Fruit fly (Drosophila melanogaster): Measurements from ENCODE around the gene opm.

The opm gene

dm6 chrX:15043013-15043699 lies 23.1 kb downstream of the opm start (continued):
- TF ChIP-seq mld (GFP tag; IDR thresholded peaks at IDR 0.05; ENCODE audit: partially characterized antibody) (no peak), B-H1 (GFP tag; IDR thresholded peaks at IDR 0.05) (peak; percentile 70; the same call in 1 of the 3 replicates), cas (GFP tag; IDR thresholded peaks at IDR 0.05) (no peak), vvl (GFP tag; IDR thresholded peaks at IDR 0.05) (peak; percentile 84), CG12155 (GFP tag; optimal IDR thresholded peaks at IDR 0.05) (no peak), CG2712 (tag; optimal IDR thresholded peaks at IDR 0.05) (peak; percentile 64), wdn (GFP tag; IDR thresholded peaks at IDR 0.05) (0 out of 2 replicates have a peak, but pooled peaks have one; percentile 27), CG1529 (GFP tag; optimal IDR thresholded peaks at IDR 0.05) (peak; percentile 90), CG7271 (tag; optimal IDR thresholded peaks at IDR 0.05) (peak; percentile 68), Six4 (GFP tag; optimal IDR thresholded peaks at IDR 0.05) (peak; percentile 60), CG17361 (GFP tag; IDR thresholded peaks at IDR 0.05) (peak; percentile 57; the same call in 2 of the 3 replicates), Trl (optimal IDR thresholded peaks at IDR 0.05) (no peak), Trl (GFP tag; optimal IDR thresholded peaks at IDR 0.05) (peak; percentile 86), zfh2 (GFP tag; optimal IDR thresholded peaks at IDR 0.05) (no peak), ham (GFP tag; IDR thresholded peaks at IDR 0.05) (no peak)

dm6 chrX:15042499-15042898 lies 23.7 kb downstream of the opm start:
- TF ChIP-seq Drgx (GFP tag; IDR thresholded peaks at IDR 0.05) (peak; percentile 54), CG16779 (GFP tag; IDR thresholded peaks at IDR 0.05) (no peak), CG2712 (tag; optimal IDR thresholded peaks at IDR 0.05) (no peak), ci (GFP tag; IDR thresholded peaks at IDR 0.05) (no peak), Optix (GFP tag; IDR thresholded peaks at IDR 0.05) (no peak)

- no peak for TF ChIP-seq PHDP (tag; optimal IDR thresholded peaks at IDR 0.05)
- no peak for TF ChIP-seq Sox100B (GFP tag; optimal IDR thresholded peaks at IDR 0.05)
- TF ChIP-seq twi (tag; optimal IDR thresholded peaks at IDR 0.05) = peak; percentile 44
- TF ChIP-seq pita (GFP tag; optimal IDR thresholded peaks at IDR 0.05) = no peak
- TF ChIP-seq Med (GFP tag) = peak; percentile 63
- no peak for TF ChIP-seq dan (GFP tag; IDR thresholded peaks at IDR 0.05)
- no peak for TF ChIP-seq bigmax (GFP tag; optimal IDR thresholded peaks at IDR 0.05)
- TF ChIP-seq wek (GFP tag; optimal IDR thresholded peaks at IDR 0.05) = no peak
- TF ChIP-seq repo (GFP tag; optimal IDR thresholded peaks at IDR 0.05) = no peak
- no peak for TF ChIP-seq Gsc (GFP tag; IDR thresholded peaks at IDR 0.05)
Measured at dm6 chrX:15029864-15030263, 36.4 kb downstream of the opm start.

dm6 chrX:15028152-15028551 lies 38.1 kb downstream of the opm start:
- peak; percentile 91 for TF ChIP-seq twi (tag; optimal IDR thresholded peaks at IDR 0.05)
- no peak for TF ChIP-seq lab (GFP tag; optimal IDR thresholded peaks at IDR 0.05)
- 0 out of 3 replicates have a peak, but pooled peaks have one; percentile 26 for TF ChIP-seq CG2199 (GFP tag; IDR thresholded peaks at IDR 0.05)
- peak; percentile 6 for TF ChIP-seq Med (GFP tag)
- TF ChIP-seq pita (GFP tag; optimal IDR thresholded peaks at IDR 0.05) = no peak

dm6 chrX:15026897-15027296 lies 39.3 kb downstream of the opm start:
- peak; percentile 46 for TF ChIP-seq zf30C (GFP tag; optimal IDR thresholded peaks at IDR 0.05)
- TF ChIP-seq CG17328 (GFP tag; IDR thresholded peaks at IDR 0.05) = peak; percentile 45; the same call in 1 of the 2 replicates
- no peak for TF ChIP-seq Nf-YA (GFP tag; IDR thresholded peaks at IDR 0.05)
- no peak for TF ChIP-seq ab (GFP tag; optimal IDR thresholded peaks at IDR 0.05)
- no peak for TF ChIP-seq CG17912 (GFP tag; optimal IDR thresholded peaks at IDR 0.05)
- TF ChIP-seq HmgD (GFP tag; optimal IDR thresholded peaks at IDR 0.05) = no peak
- TF ChIP-seq CG17361 (GFP tag; IDR thresholded peaks at IDR 0.05) = 0 out of 3 replicates have a peak, but pooled peaks have one; percentile 13
- TF ChIP-seq CG13296 (GFP tag; optimal IDR thresholded peaks at IDR 0.05) = no peak
- TF ChIP-seq CG32532 (GFP tag; IDR thresholded peaks at IDR 0.05) = no peak
- no peak for TF ChIP-seq Trl (optimal IDR thresholded peaks at IDR 0.05)
- peak; percentile 1 for TF ChIP-seq Trl (GFP tag; optimal IDR thresholded peaks at IDR 0.05)
- TF ChIP-seq CG10959 (GFP tag; IDR thresholded peaks at IDR 0.05) = no peak
- peak; percentile 24 for TF ChIP-seq nmo (GFP tag; optimal IDR thresholded peaks at IDR 0.05)
- TF ChIP-seq stc (GFP tag; IDR thresholded peaks at IDR 0.05) = 0 out of 2 replicates have a peak, but pooled peaks have one; percentile 7
- TF ChIP-seq Adf1 (GFP tag; IDR thresholded peaks at IDR 0.05) = no peak
- 0 out of 3 replicates have a peak, but pooled peaks have one; percentile 26 for TF ChIP-seq H15 (GFP tag; IDR thresholded peaks at IDR 0.05)
- peak; percentile 8 for TF ChIP-seq gsb-n (tag; optimal IDR thresholded peaks at IDR 0.05)
